Fruit fly (Drosophila melanogaster) whole organism, pupa: ENCODE data around the gene FarO.

Experiments used
- CG10348 ChIP-seq: fragments of 200-800 bp; sonication (Bioruptor generic); IDR thresholded peaks from 2 replicates; pipeline ENCODE4 v1.3.6; 2022; ENCODE audit warnings: missing biosample characterization, missing genetic modification characterization
- CG12605 ChIP-seq: fragments of 200-800 bp; sonication (Bioruptor generic); IDR thresholded peaks from 2 replicates; pipeline ENCODE4 v1.3.6; 2022; ENCODE audit warnings: missing biosample characterization, missing genetic modification characterization
- CG13204 ChIP-seq: fragments of 200-800 bp; sonication (Bioruptor generic); optimal IDR thresholded peaks from 2 replicates; lab custom pipeline; 2018; ENCODE audit warnings: missing biosample characterization, mild to moderate bottlenecking, missing genetic modification characterization, moderate library complexity
- CG14655 ChIP-seq: fragments of 200-800 bp; sonication (Bioruptor generic); optimal IDR thresholded peaks from 3 replicates; lab custom pipeline; 2017; ENCODE audit warnings: mild to moderate bottlenecking, missing biosample characterization, missing genetic modification reagents, missing genetic modification characterization
- CG15710 ChIP-seq: fragments of 200-800 bp; sonication (Bioruptor generic); optimal IDR thresholded peaks from 2 replicates; lab custom pipeline; 2018; ENCODE audit warnings: missing biosample characterization, mild to moderate bottlenecking, missing genetic modification characterization, moderate library complexity
- CG17806 ChIP-seq: fragments of 200-800 bp; sonication (Bioruptor generic); optimal IDR thresholded peaks from 2 replicates; lab custom pipeline; 2018; ENCODE audit warnings: missing biosample characterization, mild to moderate bottlenecking, missing genetic modification characterization, moderate library complexity
- CG32121 ChIP-seq: fragments of 200-800 bp; sonication (Bioruptor generic); IDR thresholded peaks from 2 replicates; pipeline ENCODE4 v1.3.6; 2022; ENCODE audit warnings: missing biosample characterization, missing genetic modification characterization
- CG34367 ChIP-seq: fragments of 200-800 bp; sonication (Bioruptor generic); optimal IDR thresholded peaks from 2 replicates; lab custom pipeline; 2018; ENCODE audit warnings: missing biosample characterization, mild to moderate bottlenecking, missing genetic modification characterization
- CG4496 ChIP-seq: fragments of 200-800 bp; sonication (Bioruptor generic); IDR thresholded peaks from 3 replicates; pipeline ENCODE4 v1.3.6; 2022; ENCODE audit warnings: missing biosample characterization, missing genetic modification characterization
- CG8159 ChIP-seq: fragments of 200-800 bp; sonication (Bioruptor generic); optimal IDR thresholded peaks from 3 replicates; lab custom pipeline; 2018; ENCODE audit warnings: missing biosample characterization, mild to moderate bottlenecking, missing genetic modification characterization, moderate library complexity
- CG8301 ChIP-seq: fragments of 200-800 bp; sonication (Bioruptor generic); optimal IDR thresholded peaks from 2 replicates; lab custom pipeline; 2018; ENCODE audit warnings: missing biosample characterization, mild to moderate bottlenecking, missing genetic modification characterization
- CG9948 ChIP-seq: fragments of 200-800 bp; sonication (Bioruptor generic); optimal IDR thresholded peaks from 2 replicates; lab custom pipeline; 2018; ENCODE audit warnings: missing biosample characterization, mild to moderate bottlenecking, missing genetic modification characterization, moderate library complexity
- D1 ChIP-seq: fragments of 200-800 bp; sonication (Bioruptor generic); optimal IDR thresholded peaks from 2 replicates; lab custom pipeline; 2018; ENCODE audit warnings: missing biosample characterization, mild to moderate bottlenecking, missing genetic modification characterization, moderate library complexity
- EcR ChIP-seq: fragments of 200-800 bp; sonication (Bioruptor generic); optimal IDR thresholded peaks from 3 replicates; lab custom pipeline; 2019; ENCODE audit warnings: missing biosample characterization, missing genetic modification characterization, mild to moderate bottlenecking, moderate library complexity, missing genetic modification reagents
- Ets98B ChIP-seq: fragments of 200-800 bp; sonication (Bioruptor generic); IDR thresholded peaks from 2 replicates; pipeline ENCODE4 v1.3.6; 2022; ENCODE audit warnings: missing biosample characterization, missing genetic modification characterization
- Pif1A ChIP-seq: fragments of 200-800 bp; sonication (Bioruptor generic); optimal IDR thresholded peaks from 3 replicates; lab custom pipeline; 2016; ENCODE audit warnings: missing biosample characterization, missing genetic modification characterization
- Pif1B ChIP-seq: fragments of 200-800 bp; sonication (Bioruptor generic); optimal IDR thresholded peaks from 3 replicates; lab custom pipeline; 2016; ENCODE audit warnings: missing biosample characterization, missing genetic modification characterization
- Snoo ChIP-seq: fragments of 200-800 bp; sonication (Bioruptor generic); optimal IDR thresholded peaks from 3 replicates; lab custom pipeline; 2017; ENCODE audit warnings: missing biosample characterization, mild to moderate bottlenecking, missing genetic modification characterization, inconsistent platforms
- fd96Ca ChIP-seq: fragments of 200-800 bp; sonication (Bioruptor generic); IDR thresholded peaks from 3 replicates; pipeline ENCODE4 v1.3.6; 2022; ENCODE audit warnings: missing biosample characterization, missing genetic modification characterization
- gl ChIP-seq: fragments of 200-800 bp; sonication (Bioruptor generic); optimal IDR thresholded peaks from 2 replicates; lab custom pipeline; 2018; ENCODE audit warnings: missing biosample characterization, mild to moderate bottlenecking, missing genetic modification characterization
- rn ChIP-seq: fragments of 200-800 bp; sonication (Bioruptor generic); IDR thresholded peaks from 2 replicates; pipeline ENCODE4 v1.3.6; 2022; ENCODE audit warnings: missing biosample characterization, missing genetic modification characterization

The FarO gene

dm6 chrX:2203766-2204165, at the start of gene FarO:
Gene FarO (minus strand): TSS chrX:2203866.
- no peak for TF ChIP-seq CG8301 (tag; lab: Kevin White, UChicago)
- no peak for TF ChIP-seq gl (tag; lab: Kevin White, UChicago)
- TF ChIP-seq Ets98B (GFP tag; lab: Robert Waterston, UW), result no peak
- TF ChIP-seq Snoo (tag; lab: Kevin White, UChicago), result no peak
- TF ChIP-seq CG17806 (tag; lab: Kevin White, UChicago), result no peak
- no peak for TF ChIP-seq EcR
- TF ChIP-seq CG32121, result no peak
- TF ChIP-seq Pif1B, result no peak
- no peak for TF ChIP-seq D1
- no peak for TF ChIP-seq CG9948

DNA sequence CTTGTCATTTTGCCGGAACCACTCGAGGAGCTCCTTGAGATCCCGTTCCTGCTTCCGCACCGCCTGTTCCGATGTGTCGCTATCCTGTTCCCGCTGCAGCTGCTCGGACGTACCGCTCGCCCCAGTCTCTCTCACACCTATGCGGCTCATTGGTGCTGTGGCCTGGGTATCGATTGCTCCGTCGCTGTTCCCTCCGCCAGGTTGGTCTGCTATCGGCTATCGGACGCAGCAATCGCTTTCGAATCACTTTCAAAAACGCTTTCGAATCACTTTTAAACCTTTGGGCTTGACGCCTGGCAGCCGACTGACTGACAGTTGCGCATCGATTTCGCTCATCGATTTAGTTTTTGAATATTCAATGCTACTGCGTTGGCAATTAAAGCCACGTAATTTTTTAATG, 48.0 kb upstream of the FarO start, which contains the start of gene CG3191:
Gene CG3191 (minus strand): TSS at position 306 of the 400 bp plus-strand sequence.
- 0 out of 3 replicates have a peak, but pooled peaks have one; percentile 21 for TF ChIP-seq CG4496 (GFP tag; lab: Robert Waterston, UW)
- TF ChIP-seq Pif1A, result no peak

dm6 chrX:2249763-2250162, 46.1 kb upstream of the FarO start, which contains the start of gene crn:
Gene crn (minus strand): TSS chrX:2249983.
- TF ChIP-seq CG32121, result no peak
- no peak for TF ChIP-seq CG13204 (GFP tag; lab: Kevin White, UChicago)
- TF ChIP-seq Snoo (tag; lab: Kevin White, UChicago), result no peak

DNA sequence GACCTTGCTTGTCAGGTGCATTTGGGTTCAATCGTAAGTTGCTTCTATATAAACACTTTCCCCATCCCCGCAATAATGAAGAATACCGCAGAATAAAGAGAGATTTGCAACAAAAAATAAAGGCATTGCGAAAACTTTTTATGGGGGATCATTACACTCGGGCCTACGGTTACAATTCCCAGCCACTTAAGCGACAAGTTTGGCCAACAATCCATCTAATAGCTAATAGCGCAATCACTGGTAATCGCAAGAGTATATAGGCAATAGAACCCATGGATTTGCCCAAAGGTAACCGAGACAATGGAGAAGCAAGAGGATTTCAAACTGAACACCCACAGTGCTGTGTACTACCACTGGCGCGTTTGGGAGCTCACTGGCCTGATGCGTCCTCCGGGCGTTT, 42.3 kb upstream of the FarO start, which contains the start of gene Or2a:
Gene Or2a (plus strand): TSS at position 301 of the 400 bp plus-strand sequence.
- no peak for TF ChIP-seq fd96Ca

dm6 chrX:2244753-2245152, 41.1 kb upstream of the FarO start:
- no peak for TF ChIP-seq CG34367
- no peak for TF ChIP-seq CG17806 (tag; lab: Kevin White, UChicago)
- no peak for TF ChIP-seq EcR
- TF ChIP-seq CG9948, result no peak
- no peak for TF ChIP-seq CG13204 (GFP tag; lab: Kevin White, UChicago)
- TF ChIP-seq Snoo (tag; lab: Kevin White, UChicago), result no peak
- no peak for TF ChIP-seq CG32121
- TF ChIP-seq CG12605, result no peak
- no peak for TF ChIP-seq rn
- no peak for TF ChIP-seq D1
- TF ChIP-seq CG15710 (tag; lab: Kevin White, UChicago), result no peak
- TF ChIP-seq fd96Ca, result no peak
- TF ChIP-seq CG10348 (GFP tag; lab: Robert Waterston, UW), result no peak
- TF ChIP-seq CG14655 (GFP tag; lab: Kevin White, UChicago), result no peak

- no peak for TF ChIP-seq CG13204 (GFP tag; lab: Kevin White, UChicago)
- TF ChIP-seq Ets98B (GFP tag; lab: Robert Waterston, UW), result no peak
- no peak for TF ChIP-seq CG8159 (tag; lab: Kevin White, UChicago)
- TF ChIP-seq CG12605, result no peak
- TF ChIP-seq CG32121, result no peak
- no peak for TF ChIP-seq Pif1B
- TF ChIP-seq CG34367, result no peak
- TF ChIP-seq CG17806 (tag; lab: Kevin White, UChicago), result no peak
- no peak for TF ChIP-seq CG8301 (tag; lab: Kevin White, UChicago)
Observed at dm6 chrX:2242897-2243296, 39.2 kb upstream of the FarO start.

DNA sequence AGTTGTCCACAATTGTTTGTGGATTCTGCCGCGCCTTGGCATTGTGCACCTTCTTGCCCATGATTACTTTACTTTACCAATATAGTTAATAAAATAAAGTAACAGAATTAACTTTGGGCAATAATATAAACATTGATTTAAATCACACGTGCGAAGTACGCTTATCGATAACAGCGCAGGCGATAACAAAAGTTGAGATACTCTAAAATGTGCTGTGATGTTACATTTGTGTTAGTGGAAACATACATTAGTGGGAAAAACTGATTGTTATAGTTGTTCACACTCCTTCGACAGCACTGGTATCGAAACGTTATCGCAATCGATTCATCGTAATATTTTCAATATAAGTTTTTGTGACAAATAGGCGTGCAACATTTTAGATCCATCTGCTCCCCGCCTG, 38.2 kb upstream of the FarO start, which contains the start of gene kz:
Gene kz (minus strand): TSS at position 194 of the 400 bp plus-strand sequence.
- TF ChIP-seq CG9948 (no peak), rn (no peak), D1 (no peak), Snoo (tag; lab: Kevin White, UChicago) (no peak), CG15710 (tag; lab: Kevin White, UChicago) (no peak), gl (tag; lab: Kevin White, UChicago) (no peak), CG8159 (tag; lab: Kevin White, UChicago) (no peak), fd96Ca (no peak), CG17806 (tag; lab: Kevin White, UChicago) (no peak), CG4496 (GFP tag; lab: Robert Waterston, UW) (no peak), CG10348 (GFP tag; lab: Robert Waterston, UW) (no peak), CG14655 (GFP tag; lab: Kevin White, UChicago) (no peak), Pif1B (no peak), CG34367 (no peak), CG8301 (tag; lab: Kevin White, UChicago) (no peak), Pif1A (no peak), Ets98B (GFP tag; lab: Robert Waterston, UW) (no peak)

DNA sequence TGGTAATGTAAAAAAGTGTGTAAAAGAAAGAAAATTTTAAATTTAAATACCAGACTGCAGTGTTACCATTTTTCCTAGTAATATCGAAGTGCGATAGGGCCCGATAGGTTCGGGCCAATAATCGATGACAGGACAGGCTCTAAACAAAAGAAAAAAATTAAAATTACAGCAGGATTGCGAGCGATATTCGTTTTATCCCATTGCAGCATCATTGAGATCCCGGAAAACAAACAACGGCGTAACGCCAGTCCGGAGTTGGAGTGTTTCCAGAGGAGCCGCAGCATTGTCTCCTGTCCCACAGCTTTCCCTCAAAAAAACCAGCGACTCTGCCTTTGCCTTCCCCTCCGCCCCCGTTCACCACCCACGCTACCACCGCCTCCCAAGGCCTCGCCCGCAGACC, 21.5 kb upstream of the FarO start, which contains the start of gene pcx:
Gene pcx (plus strand): TSS at position 159 of the 400 bp plus-strand sequence.
- no peak for TF ChIP-seq CG17806 (tag; lab: Kevin White, UChicago)
- TF ChIP-seq Snoo (tag; lab: Kevin White, UChicago), result no peak
- no peak for TF ChIP-seq rn
- TF ChIP-seq CG15710 (tag; lab: Kevin White, UChicago), result no peak
- no peak for TF ChIP-seq CG8301 (tag; lab: Kevin White, UChicago)
- TF ChIP-seq CG32121, result no peak
- TF ChIP-seq CG14655 (GFP tag; lab: Kevin White, UChicago), result no peak
- TF ChIP-seq CG10348 (GFP tag; lab: Robert Waterston, UW), result no peak
- TF ChIP-seq CG34367, result no peak
- TF ChIP-seq CG12605, result no peak
